Fruit fly (Drosophila melanogaster): ENCODE measurements around the gene Yp1.

dm6 chrX:10071516-10071915 is 17.9 kb downstream of the Yp1 start:
- TF ChIP-seq ttk (optimal IDR thresholded peaks at IDR 0.05) (no peak), insv (optimal IDR thresholded peaks at IDR 0.05) (no peak), psq (optimal IDR thresholded peaks at IDR 0.05) (no peak)
